Fruit fly (Drosophila melanogaster): ENCODE data around the gene Taf4.

Gene Taf4

DNA sequence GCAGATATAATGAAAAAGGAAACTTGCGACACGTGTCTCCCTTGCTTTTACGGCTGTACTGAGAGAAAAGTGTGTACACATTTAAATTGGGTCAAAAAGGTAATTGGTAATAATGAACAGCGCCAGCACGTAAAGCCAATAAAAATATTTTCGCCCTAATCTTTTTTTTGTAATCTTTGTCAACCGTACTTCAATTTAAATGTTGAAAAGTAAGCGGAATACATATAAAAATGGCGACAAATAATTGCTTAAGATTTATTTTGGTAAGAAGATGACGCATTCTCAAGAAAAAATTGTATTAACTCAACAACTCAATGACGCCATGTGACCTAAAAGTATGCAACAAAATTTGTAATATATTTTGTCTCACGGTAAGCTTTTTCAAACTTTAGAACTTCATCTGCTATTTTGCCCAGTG, 34.8 kb downstream of the Taf4 start (continued):
- TF ChIP-seq dpn (GFP tag; optimal IDR thresholded peaks at IDR 0.05) = peak; percentile 15 to 37
- TF ChIP-seq kah (GFP tag; optimal IDR thresholded peaks at IDR 0.05) = no peak
- TF ChIP-seq dysf (GFP tag; IDR thresholded peaks at IDR 0.05) = peak; percentile 23; the same call in 1 of the 3 replicates
- no peak for TF ChIP-seq CG12219 (GFP tag; optimal IDR thresholded peaks at IDR 0.05)
- peak in 1 of 2 experiments; percentile 91 for TF ChIP-seq eve (GFP tag; optimal IDR thresholded peaks at IDR 0.05)
- TF ChIP-seq CG10565 (GFP tag; optimal IDR thresholded peaks at IDR 0.05) = no peak
- no peak for TF ChIP-seq CG15479 (GFP tag; optimal IDR thresholded peaks at IDR 0.05)
- no peak for TF ChIP-seq H15 (GFP tag; IDR thresholded peaks at IDR 0.05)
- TF ChIP-seq lbe (GFP tag; optimal IDR thresholded peaks at IDR 0.05) = no peak
- peak; percentile 14 for TF ChIP-seq fu2 (GFP tag; optimal IDR thresholded peaks at IDR 0.05)
- TF ChIP-seq ttk (GFP tag; IDR thresholded peaks at IDR 0.05) = no peak
- TF ChIP-seq salm (tag; optimal IDR thresholded peaks at IDR 0.05) = no peak
- TF ChIP-seq aop (GFP tag; IDR thresholded peaks at IDR 0.05) = no peak
- no peak for TF ChIP-seq bowl (GFP tag; IDR thresholded peaks at IDR 0.05)
- peak; percentile 7 for TF ChIP-seq CG34376 (GFP tag; optimal IDR thresholded peaks at IDR 0.05)
- TF ChIP-seq CG4730 (GFP tag; IDR thresholded peaks at IDR 0.05) = no peak
- TF ChIP-seq CG11696 (GFP tag; IDR thresholded peaks at IDR 0.05) = no peak
- TF ChIP-seq nom (GFP tag; optimal IDR thresholded peaks at IDR 0.05) = no peak
- TF ChIP-seq chif (GFP tag; optimal IDR thresholded peaks at IDR 0.05) = peak; percentile 3 to 14
- no peak for TF ChIP-seq CG13894 (tag; optimal IDR thresholded peaks at IDR 0.05)
- TF ChIP-seq prd (optimal IDR thresholded peaks at IDR 0.05) = no peak
- no peak for TF ChIP-seq prd (GFP tag; IDR thresholded peaks at IDR 0.05)
- TF ChIP-seq CG18262 (tag; optimal IDR thresholded peaks at IDR 0.05) = peak; percentile 20

- TF ChIP-seq pho (GFP tag; optimal IDR thresholded peaks at IDR 0.05) (no peak), Optix (GFP tag; IDR thresholded peaks at IDR 0.05) (no peak), CG10366 (GFP tag; IDR thresholded peaks at IDR 0.05) (no peak), slou (GFP tag; optimal IDR thresholded peaks at IDR 0.05) (no peak), CG8388 (GFP tag; optimal IDR thresholded peaks at IDR 0.05) (no peak), slp2 (GFP tag; optimal IDR thresholded peaks at IDR 0.05) (peak; percentile 13), E2f2 (GFP tag; IDR thresholded peaks at IDR 0.05) (0 out of 2 replicates have a peak, but pooled peaks have one; percentile 21), Drgx (GFP tag; IDR thresholded peaks at IDR 0.05) (no peak), Atf-2 (GFP tag; optimal IDR thresholded peaks at IDR 0.05) (peak; percentile 22), trem (tag; optimal IDR thresholded peaks at IDR 0.05) (no peak), CG11723 (GFP tag; optimal IDR thresholded peaks at IDR 0.05) (no peak), luna (GFP tag; optimal IDR thresholded peaks at IDR 0.05) (no peak), CG10979 (tag; optimal IDR thresholded peaks at IDR 0.05) (no peak), CG16779 (GFP tag; IDR thresholded peaks at IDR 0.05) (no peak), br (optimal IDR thresholded peaks at IDR 0.05) (no peak), Taf1 (GFP tag; IDR thresholded peaks at IDR 0.05) (no peak), CG7928 (GFP tag; optimal IDR thresholded peaks at IDR 0.05) (no peak), CG3065 (GFP tag; optimal IDR thresholded peaks at IDR 0.05) (no peak), D19A (tag; optimal IDR thresholded peaks at IDR 0.05) (no peak), sr (GFP tag; IDR thresholded peaks at IDR 0.05) (no peak), Sin3A (optimal IDR thresholded peaks at IDR 0.05) (no peak), HLHmδ (GFP tag; optimal IDR thresholded peaks at IDR 0.05) (no peak), z (GFP tag; IDR thresholded peaks at IDR 0.05) (no peak), CG4707 (GFP tag; optimal IDR thresholded peaks at IDR 0.05) (no peak), B-H2 (GFP tag; optimal IDR thresholded peaks at IDR 0.05) (no peak), Oli (tag; optimal IDR thresholded peaks at IDR 0.05) (peak; percentile 34), CG3407 (GFP tag; optimal IDR thresholded peaks at IDR 0.05) (no peak), run (tag; optimal IDR thresholded peaks at IDR 0.05) (no peak), CG16863 (GFP tag; optimal IDR thresholded peaks at IDR 0.05) (peak; percentile 24), Rx (GFP tag; IDR thresholded peaks at IDR 0.05) (no peak)
Measured at dm6 chr3L:16149418-16150160, 36.6 kb downstream of the Taf4 start.

All from whole organism, embryonic.